Worm (Caenorhabditis elegans) whole organism, L2 larva: Measurements from ENCODE around the gene F28H7.3.

Experiments used
- C34F6.9 ChIP-seq: fragments of 150-350 bp; optimal IDR thresholded peaks from 2 replicates; lab custom pipeline; 2014; ENCODE audit warnings: missing biosample characterization, missing genetic modification characterization
- F13H6.1 ChIP-seq: sonication (generic microtip); optimal IDR thresholded peaks from 2 replicates; lab custom pipeline; 2016; ENCODE audit warnings: missing genetic modification characterization, missing compliant biosample characterization
- R02D3.7 ChIP-seq: fragments of 150-350 bp; optimal IDR thresholded peaks from 2 replicates; lab custom pipeline; 2014; ENCODE audit warnings: missing biosample characterization, missing genetic modification characterization
- Y55F3AM.14 ChIP-seq: fragments of 200-800 bp; sonication (Bioruptor generic); optimal IDR thresholded peaks from 2 replicates; lab custom pipeline; 2018; ENCODE audit warnings: mild to moderate bottlenecking, missing genetic modification characterization, missing compliant biosample characterization
- ZK546.5 ChIP-seq: sonication (generic microtip); optimal IDR thresholded peaks from 2 replicates; lab custom pipeline; 2017; ENCODE audit warnings: missing biosample characterization, missing genetic modification characterization
- alr-1 ChIP-seq: fragments of 150-350 bp; optimal IDR thresholded peaks from 2 replicates; lab custom pipeline; 2014; ENCODE audit warnings: missing biosample characterization, missing genetic modification characterization
- aly-2 ChIP-seq: fragments of 150-350 bp; optimal IDR thresholded peaks from 2 replicates; lab custom pipeline; 2014; ENCODE audit warnings: missing biosample characterization, missing genetic modification characterization
- ama-1 ChIP-seq: fragments of 150-350 bp; optimal IDR thresholded peaks from 2 replicates; lab custom pipeline; 2018; ENCODE audit warnings: inconsistent platforms
- blmp-1 ChIP-seq: sonication (generic microtip); optimal IDR thresholded peaks from 2 replicates; lab custom pipeline; 2017; ENCODE audit warnings: missing genetic modification characterization, mild to moderate bottlenecking, missing compliant biosample characterization, antibody characterized with exemption, moderate library complexity; ENCODE audit not compliant: insufficient read depth
- ceh-16 ChIP-seq: fragments of 150-350 bp; optimal IDR thresholded peaks from 2 replicates; lab custom pipeline; 2014; ENCODE audit warnings: missing biosample characterization, missing genetic modification characterization
- ceh-82 ChIP-seq: fragments of 150-350 bp; optimal IDR thresholded peaks from 2 replicates; lab custom pipeline; 2014; ENCODE audit warnings: missing biosample characterization, missing genetic modification characterization
- dmd-4 ChIP-seq: sonication (generic microtip); optimal IDR thresholded peaks from 2 replicates; lab custom pipeline; 2017; ENCODE audit warnings: missing biosample characterization, missing genetic modification characterization
- egl-27 ChIP-seq: sonication (generic microtip); optimal IDR thresholded peaks from 3 replicates; lab custom pipeline; 2017; ENCODE audit warnings: missing biosample characterization, missing genetic modification reagents, missing genetic modification characterization
- elt-1 ChIP-seq: fragments of 150-350 bp; optimal IDR thresholded peaks from 2 replicates; lab custom pipeline; 2014; ENCODE audit warnings: missing biosample characterization, missing genetic modification characterization
- elt-3 ChIP-seq: sonication (generic microtip); optimal IDR thresholded peaks from 2 replicates; lab custom pipeline; 2017; ENCODE audit warnings: missing biosample characterization, missing genetic modification characterization
- lin-11 ChIP-seq: fragments of 150-350 bp; sonication (generic microtip); optimal IDR thresholded peaks from 2 replicates; lab custom pipeline; 2014; ENCODE audit warnings: missing biosample characterization, missing genetic modification characterization, inconsistent platforms, mixed read lengths
- lin-13 ChIP-seq: fragments of 150-350 bp; optimal IDR thresholded peaks from 2 replicates; lab custom pipeline; 2014; ENCODE audit warnings: missing biosample characterization, missing genetic modification reagents, missing genetic modification characterization
- mab-5 ChIP-seq: fragments of 150-350 bp; optimal IDR thresholded peaks from 2 replicates; lab custom pipeline; 2014; ENCODE audit warnings: missing biosample characterization, missing genetic modification characterization
- mbf-1 ChIP-seq: sonication (generic microtip); optimal IDR thresholded peaks from 2 replicates; lab custom pipeline; 2017; ENCODE audit warnings: missing biosample characterization, missing genetic modification characterization
- mdl-1 ChIP-seq, 2 experiments: fragments of 150-350 bp in 1 of 2; sonication (generic microtip) in 1 of 2; optimal IDR thresholded peaks; 2 replicates each; lab custom pipeline; 2017; ENCODE audit warnings: missing biosample characterization in 2 of 2, missing genetic modification characterization in 2 of 2
- nhr-10 ChIP-seq: sonication (generic microtip); optimal IDR thresholded peaks from 2 replicates; lab custom pipeline; 2017; ENCODE audit warnings: missing biosample characterization, missing genetic modification characterization
- nhr-11 ChIP-seq: fragments of 150-350 bp; optimal IDR thresholded peaks from 2 replicates; lab custom pipeline; 2014; ENCODE audit warnings: missing biosample characterization, missing genetic modification characterization
- nhr-12 ChIP-seq: fragments of 150-350 bp; optimal IDR thresholded peaks from 2 replicates; lab custom pipeline; 2014; ENCODE audit warnings: missing biosample characterization, missing genetic modification characterization
- nhr-21 ChIP-seq: fragments of 150-350 bp; optimal IDR thresholded peaks from 2 replicates; lab custom pipeline; 2014; ENCODE audit warnings: missing biosample characterization, missing genetic modification characterization
- nhr-23 ChIP-seq: fragments of 150-350 bp; optimal IDR thresholded peaks from 2 replicates; lab custom pipeline; 2014; ENCODE audit warnings: missing biosample characterization, missing genetic modification reagents, missing genetic modification characterization
- nhr-237 ChIP-seq: fragments of 150-350 bp; optimal IDR thresholded peaks from 2 replicates; lab custom pipeline; 2014; ENCODE audit warnings: missing biosample characterization, missing genetic modification characterization
- nhr-6 ChIP-seq: fragments of 150-350 bp; optimal IDR thresholded peaks from 2 replicates; lab custom pipeline; 2014; ENCODE audit warnings: missing biosample characterization, missing genetic modification characterization
- nhr-77 ChIP-seq: fragments of 150-350 bp; optimal IDR thresholded peaks from 2 replicates; lab custom pipeline; 2014; ENCODE audit warnings: missing biosample characterization, missing genetic modification characterization
- peb-1 ChIP-seq: fragments of 150-350 bp; optimal IDR thresholded peaks from 2 replicates; lab custom pipeline; 2014; ENCODE audit warnings: missing biosample characterization, missing genetic modification characterization
- sem-4 ChIP-seq: fragments of 150-350 bp; optimal IDR thresholded peaks from 2 replicates; lab custom pipeline; 2014; ENCODE audit warnings: missing biosample characterization, missing genetic modification reagents, missing genetic modification characterization
- sma-3 ChIP-seq: sonication (generic microtip); optimal IDR thresholded peaks from 2 replicates; lab custom pipeline; 2016; ENCODE audit warnings: missing genetic modification reagents, missing genetic modification characterization, missing compliant biosample characterization
- snpc-4 ChIP-seq: fragments of 150-350 bp; optimal IDR thresholded peaks from 2 replicates; lab custom pipeline; 2014; ENCODE audit warnings: missing biosample characterization, missing genetic modification characterization
- unc-39 ChIP-seq: fragments of 150-350 bp; optimal IDR thresholded peaks from 2 replicates; lab custom pipeline; 2014; ENCODE audit warnings: missing biosample characterization, missing genetic modification characterization
- unc-62 ChIP-seq: fragments of 150-350 bp; optimal IDR thresholded peaks from 2 replicates; lab custom pipeline; 2014; ENCODE audit warnings: missing biosample characterization, missing genetic modification reagents, missing genetic modification characterization
- zag-1 ChIP-seq: fragments of 150-350 bp; optimal IDR thresholded peaks from 2 replicates; lab custom pipeline; 2014; ENCODE audit warnings: missing biosample characterization, missing genetic modification characterization
- ztf-1 ChIP-seq: fragments of 200-800 bp; sonication (Bioruptor generic); conservative IDR thresholded peaks from 2 replicates; pipeline ENCODE4 v1.3.6; 2022; ENCODE audit warnings: missing genetic modification characterization, missing compliant biosample characterization

Gene F28H7.3

ce11 chrV:10715158-10716152 lies 35.1 kb downstream of the F28H7.3 start (continued):
- peak; percentile 87 for TF ChIP-seq lin-13
- TF ChIP-seq nhr-77 (tag; lab: Kevin White, UChicago): no peak
- TF ChIP-seq sma-3 (GFP tag; lab: Kevin White, UChicago): peak; percentile 49
- TF ChIP-seq blmp-1 (tag; lab: Kevin White, UChicago): peak; percentile 80
- TF ChIP-seq aly-2 (tag; lab: Kevin White, UChicago): no peak
- peak; percentile 95 for TF ChIP-seq F13H6.1 (tag; lab: Kevin White, UChicago)
- TF ChIP-seq C34F6.9 (tag; lab: Kevin White, UChicago): peak; percentile 95
- TF ChIP-seq unc-39: peak; percentile 43
- peak; percentile 94 for TF ChIP-seq ceh-16 (tag; lab: Kevin White, UChicago)
- peak; percentile 98 to 99 for TF ChIP-seq mdl-1 (tag; optimal IDR thresholded peaks at IDR 0.05; lab: Kevin White, UChicago)
- TF ChIP-seq mab-5 (tag; lab: Kevin White, UChicago): peak; percentile 84
- TF ChIP-seq Y55F3AM.14 (GFP tag; lab: Kevin White, UChicago): peak; percentile 100
- no peak for TF ChIP-seq peb-1 (tag; lab: Kevin White, UChicago)
- no peak for TF ChIP-seq dmd-4
- no peak for TF ChIP-seq nhr-23 (tag; lab: Kevin White, UChicago)
- peak; percentile 87 for TF ChIP-seq egl-27
- peak; percentile 95 for TF ChIP-seq snpc-4 (tag; lab: Kevin White, UChicago)
- peak; percentile 94 for TF ChIP-seq zag-1 (tag; lab: Kevin White, UChicago)
- TF ChIP-seq alr-1 (tag; lab: Kevin White, UChicago): no peak
- no peak for TF ChIP-seq elt-3 (tag; lab: Kevin White, UChicago)
- TF ChIP-seq nhr-237 (tag; lab: Kevin White, UChicago): no peak
- no peak for TF ChIP-seq nhr-10
- TF ChIP-seq R02D3.7 (tag; lab: Kevin White, UChicago): no peak
- peak; percentile 90 for TF ChIP-seq unc-62
- TF ChIP-seq, all 48 proteins: peak for 32

DNA sequence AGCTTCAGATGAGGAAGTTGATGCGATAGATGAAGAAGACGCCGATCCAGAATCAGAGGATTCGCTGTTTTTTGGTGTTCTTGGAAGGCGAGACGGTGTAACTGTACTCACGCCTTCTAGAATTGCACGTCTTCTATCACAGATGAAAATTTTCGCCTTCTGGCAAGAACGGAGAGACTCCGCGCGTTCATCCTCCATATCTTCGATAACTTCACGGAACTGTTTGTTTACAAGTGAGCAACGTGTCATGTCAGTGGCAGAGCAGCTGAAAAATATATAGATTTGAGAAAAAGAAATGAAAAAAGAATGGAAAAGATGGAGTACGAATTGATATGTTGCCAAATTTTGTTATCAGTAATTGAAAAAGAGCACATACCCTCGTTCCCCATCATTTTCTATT lies 36.0 kb downstream of the F28H7.3 start:
- TF ChIP-seq unc-39: no peak
- peak; percentile 56 for TF ChIP-seq Y55F3AM.14 (GFP tag; lab: Kevin White, UChicago)
- TF ChIP-seq, all 48 proteins: peak for 1

DNA sequence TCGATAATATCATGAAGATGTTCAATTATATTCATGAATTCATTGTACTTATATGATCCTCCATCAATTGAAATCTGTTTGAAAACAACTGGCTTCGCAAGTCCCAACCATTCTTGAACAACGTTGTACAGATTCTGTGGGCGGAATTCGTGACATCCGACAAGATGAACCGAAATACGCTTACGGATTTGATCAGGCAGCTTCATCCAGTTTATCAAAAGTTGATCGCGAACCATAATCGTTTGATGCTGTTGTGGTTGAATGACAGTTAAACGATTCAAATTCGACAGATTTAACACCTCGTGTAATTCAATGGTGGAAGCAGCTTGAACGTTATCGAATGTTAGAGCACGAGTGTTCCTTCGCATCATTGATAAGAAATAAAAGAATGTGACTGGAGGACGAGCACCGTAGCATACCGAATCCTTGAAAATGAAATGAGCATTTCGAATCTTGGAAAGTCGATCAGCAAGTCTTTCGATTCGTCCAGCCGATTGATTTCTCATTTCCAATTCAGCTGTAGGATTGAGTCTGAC lies 36.8 kb downstream of the F28H7.3 start:
- TF ChIP-seq nhr-237 (tag; lab: Kevin White, UChicago) (no peak), ztf-1 (GFP tag; lab: Robert Waterston, UW) (no peak), unc-39 (no peak), nhr-77 (tag; lab: Kevin White, UChicago) (no peak), ZK546.5 (tag; lab: Kevin White, UChicago) (no peak), nhr-6 (tag; lab: Kevin White, UChicago) (no peak), egl-27 (no peak), sem-4 (tag; lab: Kevin White, UChicago) (no peak), nhr-23 (tag; lab: Kevin White, UChicago) (no peak), nhr-11 (tag; lab: Kevin White, UChicago) (no peak), F13H6.1 (tag; lab: Kevin White, UChicago) (no peak)

DNA sequence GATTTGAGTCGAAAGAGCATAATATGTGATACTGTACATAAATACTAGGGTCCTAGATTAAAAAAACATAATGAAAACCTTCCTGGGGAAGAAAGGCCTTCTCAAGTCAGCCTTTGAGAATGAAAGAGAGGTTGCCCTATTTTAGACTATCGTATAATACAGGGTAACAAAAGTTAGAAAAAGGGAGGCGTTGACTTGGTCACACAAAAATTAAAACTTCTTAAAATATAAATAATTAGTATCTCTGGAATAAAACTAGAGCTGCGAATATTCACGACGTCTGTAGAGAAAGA lies 38.0 kb downstream of the F28H7.3 start:
- TF ChIP-seq ceh-82 (no peak), ama-1 (lab: Kevin White, UChicago) (no peak), aly-2 (tag; lab: Kevin White, UChicago) (no peak), nhr-21 (tag; lab: Kevin White, UChicago) (no peak), sem-4 (tag; lab: Kevin White, UChicago) (no peak), Y55F3AM.14 (GFP tag; lab: Kevin White, UChicago) (no peak), nhr-12 (peak; percentile 14), elt-1 (tag; lab: Kevin White, UChicago) (no peak), lin-11 (no peak), mbf-1 (no peak), unc-62 (no peak), zag-1 (tag; lab: Kevin White, UChicago) (peak; percentile 34)
- TF ChIP-seq, all 48 proteins: peak for 2
